Worm (Caenorhabditis elegans) whole organism, young adult: ENCODE results near the gene glb-29.

Source experiments
- F22D6.2 ChIP-seq: sonication (generic microtip); optimal IDR thresholded peaks from 2 replicates; lab custom pipeline; 2016; ENCODE audit warnings: mild to moderate bottlenecking, missing genetic modification characterization, missing compliant biosample characterization
- T07F8.4 ChIP-seq: sonication (generic microtip); optimal IDR thresholded peaks from 2 replicates; lab custom pipeline; 2016; ENCODE audit warnings: mild to moderate bottlenecking, missing genetic modification characterization, moderate library complexity, missing compliant biosample characterization
- Y79H2A.3 ChIP-seq: fragments of 200-800 bp; sonication (Bioruptor generic); conservative IDR thresholded peaks from 2 replicates; pipeline ENCODE4 v1.3.6; 2022; ENCODE audit warnings: missing genetic modification reagents, missing genetic modification characterization, missing compliant biosample characterization
- atf-7 ChIP-seq: sonication (generic microtip); optimal IDR thresholded peaks from 2 replicates; lab custom pipeline; 2017; ENCODE audit warnings: mild to moderate bottlenecking, missing genetic modification characterization, missing compliant biosample characterization
- cebp-1 ChIP-seq, 2 experiments: fragments of 200-800 bp in 1 of 2; sonication (Bioruptor generic) in 1 of 2; sonication (generic microtip) in 1 of 2; IDR thresholded peaks in 1 of 2; optimal IDR thresholded peaks in 1 of 2; 2 replicates each; pipeline versions ENCODE4 v1.3.6 to Lab custom; 2017 to 2022; ENCODE audit warnings: missing compliant biosample characterization in 2 of 2, missing genetic modification characterization in 2 of 2, mild to moderate bottlenecking in 1 of 2, missing genetic modification reagents in 1 of 2, moderate library complexity in 1 of 2
- egl-44 ChIP-seq: fragments of 200-800 bp; sonication (Bioruptor generic); IDR thresholded peaks from 2 replicates; pipeline ENCODE4 v1.3.6; 2022; ENCODE audit warnings: missing genetic modification reagents, missing genetic modification characterization, missing compliant biosample characterization
- him-1 ChIP-seq: sonication (generic microtip); optimal IDR thresholded peaks from 2 replicates; lab custom pipeline; 2016; ENCODE audit warnings: missing genotype, missing genetic modification reagents, missing genetic modification characterization, missing compliant biosample characterization
- lin-35 ChIP-seq, 3 experiments: fragments of 150-350 bp in 2 of 3; sonication (generic microtip) in 1 of 3; optimal IDR thresholded peaks; 2 replicates each; lab custom pipeline; 2014 to 2018; ENCODE audit warnings: missing biosample characterization in 3 of 3, missing genetic modification characterization in 3 of 3, missing genetic modification reagents in 3 of 3
- lsl-1 ChIP-seq: fragments of 200-800 bp; sonication (Bioruptor generic); optimal IDR thresholded peaks from 2 replicates; lab custom pipeline; 2018; ENCODE audit warnings: mild to moderate bottlenecking, missing genetic modification characterization, moderate library complexity, missing compliant biosample characterization
- nfyb-1 ChIP-seq: fragments of 200-800 bp; sonication (Bioruptor generic); IDR thresholded peaks from 2 replicates; pipeline ENCODE4 v1.3.6; 2022; ENCODE audit warnings: missing genetic modification reagents, missing genetic modification characterization, missing compliant biosample characterization
- pbrm-1 ChIP-seq: fragments of 200-800 bp; sonication (Bioruptor generic); IDR thresholded peaks from 2 replicates; pipeline ENCODE4 v1.3.6; 2022; ENCODE audit warnings: missing genetic modification reagents, missing genetic modification characterization, missing compliant biosample characterization
- snpc-4 ChIP-seq, 5 experiments: fragments of 150-350 bp in 1 of 5; sonication (generic microtip) in 4 of 5; optimal IDR thresholded peaks; 2 replicates each; lab custom pipeline; 2014 to 2018; ENCODE audit warnings: missing genetic modification characterization in 5 of 5, missing biosample characterization in 3 of 5, antibody characterized with exemption in 2 of 5, mild to moderate bottlenecking in 2 of 5, missing compliant biosample characterization in 2 of 5, missing genotype in 2 of 5, moderate library complexity in 2 of 5, missing genetic modification reagents in 1 of 5
- unc-130 ChIP-seq: sonication (generic microtip); optimal IDR thresholded peaks from 2 replicates; lab custom pipeline; 2016; ENCODE audit warnings: missing genetic modification reagents, missing genetic modification characterization, missing compliant biosample characterization
- ztf-22 ChIP-seq: fragments of 200-800 bp; sonication (Bioruptor generic); optimal IDR thresholded peaks from 2 replicates; lab custom pipeline; 2018; ENCODE audit warnings: mild to moderate bottlenecking, missing genetic modification characterization, moderate library complexity, missing compliant biosample characterization

- TF ChIP-seq cebp-1 (GFP tag; IDR thresholded peaks at IDR 0.05; lab: Robert Waterston, UW) (no peak), cebp-1 (tag; optimal IDR thresholded peaks at IDR 0.05; lab: Kevin White, UChicago) (no peak), unc-130 (GFP tag; lab: Kevin White, UChicago) (no peak), snpc-4 (GFP tag; optimal IDR thresholded peaks at IDR 0.05; lab: Kevin White, UChicago) (no peak), snpc-4 (tag; optimal IDR thresholded peaks at IDR 0.05; lab: Kevin White, UChicago) (no peak), pbrm-1 (GFP tag; lab: Robert Waterston, UW) (no peak), atf-7 (tag; lab: Kevin White, UChicago) (no peak), egl-44 (GFP tag; lab: Robert Waterston, UW) (no peak), ztf-22 (no peak), lin-35 (GFP tag; optimal IDR thresholded peaks at IDR 0.05; lab: Kevin White, UChicago) (no peak), nfyb-1 (GFP tag; lab: Robert Waterston, UW) (no peak), Y79H2A.3 (no peak), T07F8.4 (tag; lab: Kevin White, UChicago) (no peak), F22D6.2 (tag; lab: Kevin White, UChicago) (no peak), him-1 (tag; lab: Kevin White, UChicago) (no peak), lsl-1 (no peak)
These were observed 54.2 kb downstream of the glb-29 start for ce11 chrII:12063076-12063475.
